Worm (Caenorhabditis elegans) whole organism, L4 larva: ENCODE measurements around the gene nhr-103.

ENCODE experiments used
- D1046.2 ChIP-seq: fragments of 200-800 bp; sonication (Bioruptor generic); IDR thresholded peaks from 2 replicates; pipeline ENCODE4 v1.3.6; 2022; ENCODE audit warnings: missing genetic modification characterization, missing compliant biosample characterization
- F10B5.3 ChIP-seq: sonication (generic microtip); optimal IDR thresholded peaks from 2 replicates; lab custom pipeline; 2016; ENCODE audit warnings: mild to moderate bottlenecking, missing genetic modification characterization, missing compliant biosample characterization
- F37D6.2 ChIP-seq: sonication (generic microtip); optimal IDR thresholded peaks from 2 replicates; lab custom pipeline; 2016; ENCODE audit warnings: mild to moderate bottlenecking, missing genetic modification characterization, missing compliant biosample characterization
- T20F7.1 ChIP-seq: fragments of 200-800 bp; sonication (Bioruptor generic); optimal IDR thresholded peaks from 2 replicates; lab custom pipeline; 2018; ENCODE audit warnings: mild to moderate bottlenecking, missing genetic modification characterization, missing compliant biosample characterization
- Y105C5A.15 ChIP-seq: fragments of 200-800 bp; sonication (Bioruptor generic); IDR thresholded peaks from 2 replicates; pipeline ENCODE4 v1.3.6; 2022; ENCODE audit warnings: missing genetic modification characterization, missing compliant biosample characterization
- Y75B8A.6 ChIP-seq: fragments of 200-800 bp; sonication (Bioruptor generic); IDR thresholded peaks from 2 replicates; pipeline ENCODE4 v1.3.6; 2022; ENCODE audit warnings: missing genetic modification reagents, missing genetic modification characterization, missing compliant biosample characterization
- aha-1 ChIP-seq: fragments of 150-350 bp; peaks from one replicate; lab custom pipeline; 2014; ENCODE audit warnings: missing biosample characterization, missing genetic modification characterization
- aly-2 ChIP-seq: sonication (generic microtip); optimal IDR thresholded peaks from 2 replicates; lab custom pipeline; 2018; ENCODE audit warnings: missing biosample characterization, missing genetic modification characterization
- arid-1 ChIP-seq: fragments of 200-800 bp; sonication (Bioruptor generic); conservative IDR thresholded peaks from 2 replicates; pipeline ENCODE4 v1.3.6; 2022; ENCODE audit warnings: missing genetic modification reagents, missing genetic modification characterization, missing compliant biosample characterization
- attf-4 ChIP-seq: sonication (generic microtip); optimal IDR thresholded peaks from 3 replicates; lab custom pipeline; 2017; ENCODE audit warnings: missing biosample characterization, missing genetic modification characterization
- cey-2 ChIP-seq: sonication (generic microtip); optimal IDR thresholded peaks from 3 replicates; lab custom pipeline; 2017; ENCODE audit warnings: missing genetic modification characterization, mild to moderate bottlenecking, missing compliant biosample characterization, antibody characterized with exemption, borderline replicate concordance; ENCODE audit not compliant: insufficient read depth
- daf-12 ChIP-seq: fragments of 150-350 bp; optimal IDR thresholded peaks from 2 replicates; lab custom pipeline; 2014; ENCODE audit warnings: missing biosample characterization, missing genetic modification reagents, missing genetic modification characterization
- daf-8 ChIP-seq: fragments of 200-800 bp; sonication (Bioruptor generic); IDR thresholded peaks from 2 replicates; pipeline ENCODE4 v1.3.6; 2022; ENCODE audit warnings: missing genetic modification characterization, missing compliant biosample characterization
- duxl-1 ChIP-seq: sonication (generic microtip); optimal IDR thresholded peaks from 2 replicates; lab custom pipeline; 2016; ENCODE audit warnings: mild to moderate bottlenecking, missing genetic modification characterization, moderate library complexity, missing compliant biosample characterization; ENCODE audit not compliant: poor library complexity
- dve-1 ChIP-seq: sonication (generic microtip); optimal IDR thresholded peaks from 2 replicates; lab custom pipeline; 2017; ENCODE audit warnings: antibody characterized with exemption, mild to moderate bottlenecking, missing genetic modification characterization, missing compliant biosample characterization; ENCODE audit not compliant: insufficient read depth
- egl-27 ChIP-seq: sonication (generic microtip); optimal IDR thresholded peaks from 3 replicates; lab custom pipeline; 2017; ENCODE audit warnings: missing biosample characterization, missing genetic modification reagents, missing genetic modification characterization
- fos-1 ChIP-seq: fragments of 150-350 bp; optimal IDR thresholded peaks from 2 replicates; lab custom pipeline; 2014; ENCODE audit warnings: missing biosample characterization, missing genetic modification characterization
- hif-1 ChIP-seq, 2 experiments: sonication (generic microtip); optimal IDR thresholded peaks; 2 replicates each; lab custom pipeline; 2016 to 2017; ENCODE audit warnings: missing compliant biosample characterization in 2 of 2, missing genetic modification characterization in 2 of 2, missing genetic modification reagents in 2 of 2, missing genotype in 2 of 2, mild to moderate bottlenecking in 1 of 2
- jun-1 ChIP-seq: fragments of 150-350 bp; optimal IDR thresholded peaks from 2 replicates; lab custom pipeline; 2014; ENCODE audit warnings: missing biosample characterization, missing genetic modification reagents, missing genetic modification characterization
- lim-7 ChIP-seq: fragments of 200-800 bp; sonication (Bioruptor generic); IDR thresholded peaks from 2 replicates; pipeline ENCODE4 v1.3.6; 2022; ENCODE audit warnings: missing genetic modification characterization, missing compliant biosample characterization
- lin-13 ChIP-seq: fragments of 150-350 bp; optimal IDR thresholded peaks from 2 replicates; lab custom pipeline; 2014; ENCODE audit warnings: missing biosample characterization, missing genetic modification reagents, missing genetic modification characterization
- lin-15B ChIP-seq: fragments of 150-350 bp; sonication (generic microtip); optimal IDR thresholded peaks from 3 replicates; lab custom pipeline; 2014; ENCODE audit warnings: missing biosample characterization, missing genetic modification characterization
- lsy-2 ChIP-seq, 2 experiments: fragments of 150-350 bp in 1 of 2; sonication (generic microtip) in 1 of 2; optimal IDR thresholded peaks; 2 replicates each; lab custom pipeline; 2014 to 2017; ENCODE audit warnings: missing biosample characterization in 2 of 2, missing genetic modification characterization in 2 of 2
- madf-5 ChIP-seq, 2 experiments: fragments of 200-800 bp; sonication (Bioruptor generic); IDR thresholded peaks; 2 replicates each; pipeline ENCODE4 v1.3.6; 2022; ENCODE audit warnings: missing compliant biosample characterization in 2 of 2, missing genetic modification characterization in 2 of 2
- madf-9 ChIP-seq: fragments of 200-800 bp; sonication (Bioruptor generic); conservative IDR thresholded peaks from 2 replicates; pipeline ENCODE4 v1.3.6; 2022; ENCODE audit warnings: missing genetic modification reagents, missing genetic modification characterization, missing compliant biosample characterization
- mdt-29 ChIP-seq: fragments of 200-800 bp; sonication (Bioruptor generic); IDR thresholded peaks from 2 replicates; pipeline ENCODE4 v1.3.6; 2022; ENCODE audit warnings: missing genetic modification reagents, missing genetic modification characterization, missing compliant biosample characterization
- mxl-3 ChIP-seq: fragments of 200-800 bp; sonication (Bioruptor generic); optimal IDR thresholded peaks from 2 replicates; lab custom pipeline; 2018; ENCODE audit warnings: mild to moderate bottlenecking, missing genetic modification characterization, missing compliant biosample characterization
- nhr-111 ChIP-seq: fragments of 200-800 bp; sonication (Bioruptor generic); optimal IDR thresholded peaks from 2 replicates; lab custom pipeline; 2018; ENCODE audit warnings: mild to moderate bottlenecking, missing genetic modification characterization, missing compliant biosample characterization
- nhr-41 ChIP-seq: fragments of 200-800 bp; sonication (Bioruptor generic); IDR thresholded peaks from 2 replicates; pipeline ENCODE4 v1.3.6; 2022; ENCODE audit warnings: missing genetic modification reagents, missing genetic modification characterization, missing compliant biosample characterization
- nhr-48 ChIP-seq: sonication (generic microtip); optimal IDR thresholded peaks from 2 replicates; lab custom pipeline; 2016; ENCODE audit warnings: mild to moderate bottlenecking, missing genetic modification characterization, missing compliant biosample characterization
- pha-4 ChIP-seq, 2 experiments: fragments of 150-350 bp in 1 of 2; fragments of 200-800 bp in 1 of 2; sonication (Bioruptor generic) in 1 of 2; IDR thresholded peaks in 1 of 2; optimal IDR thresholded peaks in 1 of 2; 2 replicates each; pipeline versions ENCODE4 v1.3.6 to Lab custom; 2014 to 2022; ENCODE audit warnings: missing genetic modification characterization in 2 of 2, missing genetic modification reagents in 2 of 2, missing biosample characterization in 1 of 2, missing compliant biosample characterization in 1 of 2
- rbr-2 ChIP-seq: sonication (generic microtip); optimal IDR thresholded peaks from 2 replicates; lab custom pipeline; 2016; ENCODE audit warnings: missing genotype, missing genetic modification characterization, missing compliant biosample characterization
- sdz-12 ChIP-seq: fragments of 200-800 bp; sonication (Bioruptor generic); optimal IDR thresholded peaks from 2 replicates; lab custom pipeline; 2018; ENCODE audit warnings: mild to moderate bottlenecking, missing genetic modification characterization, missing compliant biosample characterization
- set-16 ChIP-seq: fragments of 200-800 bp; sonication (Bioruptor generic); IDR thresholded peaks from 2 replicates; pipeline ENCODE4 v1.3.6; 2022; ENCODE audit warnings: missing genetic modification reagents, missing genetic modification characterization, missing compliant biosample characterization
- snpc-4 ChIP-seq: fragments of 150-350 bp; optimal IDR thresholded peaks from 2 replicates; lab custom pipeline; 2014; ENCODE audit warnings: missing biosample characterization, missing genetic modification characterization
- unc-130 ChIP-seq: sonication (generic microtip); optimal IDR thresholded peaks from 2 replicates; lab custom pipeline; 2016; ENCODE audit warnings: missing genetic modification reagents, missing genetic modification characterization, missing compliant biosample characterization
- zag-1 ChIP-seq: fragments of 150-350 bp; optimal IDR thresholded peaks from 2 replicates; lab custom pipeline; 2014; ENCODE audit warnings: missing biosample characterization, missing genetic modification characterization
- zfp-2 ChIP-seq: sonication (generic microtip); optimal IDR thresholded peaks from 2 replicates; lab custom pipeline; 2016; ENCODE audit warnings: mild to moderate bottlenecking, missing genetic modification characterization, missing compliant biosample characterization
- zip-11 ChIP-seq: fragments of 200-800 bp; sonication (Bioruptor generic); IDR thresholded peaks from 2 replicates; pipeline ENCODE4 v1.3.6; 2022; ENCODE audit warnings: missing genetic modification characterization, missing compliant biosample characterization
- zip-2 ChIP-seq: fragments of 150-350 bp; optimal IDR thresholded peaks from 2 replicates; lab custom pipeline; 2014; ENCODE audit warnings: missing biosample characterization, missing genetic modification characterization
- ztf-11 ChIP-seq: fragments of 150-350 bp; optimal IDR thresholded peaks from 2 replicates; lab custom pipeline; 2014; ENCODE audit warnings: missing biosample characterization, missing genetic modification characterization

nhr-103 gene

DNA sequence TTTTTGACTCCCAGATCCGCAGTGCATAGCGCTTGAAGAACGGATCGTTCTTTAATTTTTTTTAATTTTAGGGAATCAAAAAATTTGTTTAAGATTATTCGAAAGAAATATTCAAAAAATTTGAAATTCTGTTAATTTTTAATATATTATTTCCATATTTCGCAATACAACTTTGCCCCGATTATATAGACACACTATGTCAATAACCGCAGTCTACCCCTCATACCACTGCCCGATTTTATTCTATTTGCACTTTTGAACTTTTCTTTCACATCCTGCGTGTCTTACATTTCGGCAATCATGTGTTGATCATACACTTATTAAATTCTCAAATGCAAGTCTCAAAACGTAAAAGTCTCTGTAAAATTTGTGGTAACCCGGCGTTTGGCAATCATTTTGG is 6.4 kb upstream of the nhr-103 start, which contains the start of gene nhr-56 (continued):
- TF ChIP-seq Y75B8A.6 (GFP tag; lab: Robert Waterston, UW), result no peak
- TF ChIP-seq hif-1 (tag; optimal IDR thresholded peaks at IDR 0.05; lab: Kevin White, UChicago), result no peak
- peak; percentile 38 for TF ChIP-seq duxl-1 (tag; lab: Kevin White, UChicago)
- no peak for TF ChIP-seq aha-1 (tag; lab: Kevin White, UChicago)
- TF ChIP-seq mdt-29 (GFP tag; lab: Robert Waterston, UW), result no peak

DNA sequence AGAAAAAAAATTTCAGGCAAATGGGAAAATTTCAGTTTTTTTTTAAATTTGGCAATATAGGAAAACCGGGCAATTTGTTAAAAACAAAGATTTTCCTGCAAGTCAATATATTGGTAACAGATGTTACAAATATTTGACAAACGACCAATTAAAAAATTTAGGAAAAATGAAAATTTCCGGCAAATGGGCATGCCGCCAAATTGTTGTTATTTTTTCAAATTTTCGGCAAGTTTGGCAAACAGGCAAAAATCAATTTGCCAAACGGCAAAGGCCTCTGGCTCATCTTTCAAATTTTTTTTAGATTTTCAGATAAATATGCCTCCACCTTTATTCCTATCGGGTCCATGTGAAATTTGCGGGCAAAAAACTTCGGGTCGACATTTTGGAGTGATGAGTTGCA is 3.5 kb upstream of the nhr-103 start, which contains the start of gene nhr-128:
Gene nhr-128, plus strand, starts transcription at position 301 of the 400 bp plus-strand sequence.
- no peak for TF ChIP-seq madf-5 (GFP tag; IDR thresholded peaks at IDR 0.05; lab: Robert Waterston, UW)
- TF ChIP-seq pha-4 (GFP tag; IDR thresholded peaks at IDR 0.05; lab: Robert Waterston, UW), result no peak
- TF ChIP-seq pha-4 (tag; optimal IDR thresholded peaks at IDR 0.05; lab: Kevin White, UChicago), result no peak
- TF ChIP-seq Y105C5A.15 (GFP tag; lab: Robert Waterston, UW), result no peak
- no peak for TF ChIP-seq nhr-48 (tag; lab: Kevin White, UChicago)
- no peak for TF ChIP-seq aha-1 (tag; lab: Kevin White, UChicago)
- TF ChIP-seq zip-11 (GFP tag; lab: Robert Waterston, UW), result no peak
- no peak for TF ChIP-seq arid-1 (GFP tag; lab: Robert Waterston, UW)
- no peak for TF ChIP-seq sdz-12 (GFP tag; lab: Kevin White, UChicago)
- TF ChIP-seq zip-2 (tag; lab: Kevin White, UChicago), result no peak
- no peak for TF ChIP-seq unc-130
- no peak for TF ChIP-seq nhr-41 (GFP tag; lab: Robert Waterston, UW)
- TF ChIP-seq cey-2 (tag; lab: Kevin White, UChicago), result no peak
- TF ChIP-seq dve-1 (tag; lab: Kevin White, UChicago), result no peak
- no peak for TF ChIP-seq attf-4
- no peak for TF ChIP-seq aly-2 (tag; lab: Kevin White, UChicago)
- no peak for TF ChIP-seq D1046.2
- no peak for TF ChIP-seq F37D6.2
- no peak for TF ChIP-seq zag-1 (tag; lab: Kevin White, UChicago)
- TF ChIP-seq jun-1, result no peak
- TF ChIP-seq, all 104 proteins: peak for 0

DNA sequence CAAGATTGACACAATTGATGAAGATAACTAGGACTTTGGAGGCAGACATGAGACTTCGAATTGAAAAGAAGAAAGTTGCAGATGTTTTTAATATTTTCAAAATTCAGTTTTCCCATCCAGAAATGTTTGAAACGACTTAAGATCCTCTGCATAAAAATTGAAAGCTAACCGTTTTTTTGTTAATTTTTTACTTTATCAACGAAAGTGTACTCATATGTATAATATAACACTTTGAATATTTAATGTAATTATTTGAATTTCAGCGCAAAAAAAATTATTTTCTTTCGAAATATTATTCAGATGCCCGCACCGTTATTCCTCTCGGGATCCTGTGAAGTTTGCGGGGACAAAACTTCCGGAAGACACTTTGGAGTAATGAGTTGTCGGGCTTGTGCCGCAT is 1.7 kb downstream of the nhr-103 start, which contains the start of gene nhr-18:
Gene nhr-18, plus strand, starts transcription at position 301 of the 400 bp plus-strand sequence.
- no peak for TF ChIP-seq T20F7.1 (GFP tag; lab: Kevin White, UChicago)
- no peak for TF ChIP-seq lsy-2 (tag; optimal IDR thresholded peaks at IDR 0.05; lab: Kevin White, UChicago)
- no peak for TF ChIP-seq zag-1 (tag; lab: Kevin White, UChicago)
- no peak for TF ChIP-seq nhr-111 (GFP tag; lab: Kevin White, UChicago)
- TF ChIP-seq snpc-4 (tag; lab: Kevin White, UChicago), result no peak

DNA sequence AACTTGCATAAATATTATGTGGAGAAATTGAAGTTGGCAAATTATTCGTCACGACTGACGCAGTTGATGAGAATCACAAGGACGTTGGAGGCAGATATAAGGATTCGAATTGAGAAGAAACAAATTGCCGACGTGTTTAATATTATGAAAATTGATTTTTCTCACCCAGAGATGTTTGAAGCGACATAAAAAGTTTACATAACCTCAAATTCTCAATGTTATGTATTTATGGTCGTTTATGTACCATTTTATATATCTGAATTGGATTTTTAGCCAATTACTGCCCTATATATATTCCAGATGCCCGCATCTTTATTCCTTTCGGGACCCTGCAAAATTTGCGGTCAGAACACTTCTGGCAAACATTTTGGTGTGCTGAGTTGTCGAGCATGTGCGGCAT is 3.6 kb downstream of the nhr-103 start, which contains the start of gene nhr-126:
Gene nhr-126, plus strand, starts transcription at position 301 of the 400 bp plus-strand sequence.
- no peak for TF ChIP-seq set-16 (GFP tag; lab: Robert Waterston, UW)
- no peak for TF ChIP-seq rbr-2 (tag; lab: Kevin White, UChicago)
- no peak for TF ChIP-seq lin-15B
- no peak for TF ChIP-seq cey-2 (tag; lab: Kevin White, UChicago)
- TF ChIP-seq ztf-11, result no peak
- no peak for TF ChIP-seq mxl-3 (GFP tag; lab: Kevin White, UChicago)
- no peak for TF ChIP-seq F10B5.3 (tag; lab: Kevin White, UChicago)
- TF ChIP-seq fos-1, result no peak
- TF ChIP-seq daf-12, result no peak
- no peak for TF ChIP-seq egl-27 (tag; lab: Kevin White, UChicago)
- TF ChIP-seq daf-8 (GFP tag; lab: Robert Waterston, UW), result no peak
- TF ChIP-seq madf-9 (GFP tag; lab: Robert Waterston, UW), result no peak
- TF ChIP-seq zfp-2 (tag; lab: Kevin White, UChicago), result no peak
- no peak for TF ChIP-seq lim-7 (GFP tag; lab: Robert Waterston, UW)
- no peak for TF ChIP-seq lin-13 (GFP tag; lab: Kevin White, UChicago)
